Worm (Caenorhabditis elegans): ENCODE data around the gene Y102A5C.40.
"Not testable (repeated sequence)": the region's sequence is repeated elsewhere in the genome, so short reads cannot be mapped to it uniquely, and the experiment has no call there.

Gene Y102A5C.40

ce11 chrV:16949609-16950008 is 37.3 kb downstream of the Y102A5C.40 start, which contains the start of gene fbxa-111:
Gene fbxa-111, minus strand, starts transcription at chrV:16949709.
- TF ChIP-seq hrde-1 (tag; optimal IDR thresholded peaks at IDR 0.05; ENCODE audit: borderline replicate concordance); mes-4 (tag; optimal IDR thresholded peaks at IDR 0.05); ekl-4 (GFP tag; IDR thresholded peaks at IDR 0.05): not testable (repeated sequence)

ce11 chrV:16948011-16948410 is 38.9 kb downstream of the Y102A5C.40 start, which contains the start of gene fbxa-112:
Gene fbxa-112, minus strand, starts transcription at chrV:16948111.
- not testable (repeated sequence) for TF ChIP-seq let-607 (tag; optimal IDR thresholded peaks at IDR 0.05); gei-17 (GFP tag; optimal IDR thresholded peaks at IDR 0.05); F57A8.1 (GFP tag; optimal IDR thresholded peaks at IDR 0.05)

- TF ChIP-seq aptf-2 (GFP tag; conservative IDR thresholded peaks at IDR 0.05); ztf-25 (GFP tag; IDR thresholded peaks at IDR 0.05); F33H1.4 (GFP tag; IDR thresholded peaks at IDR 0.05): not testable (repeated sequence)
These were observed 48.2 kb downstream of the Y102A5C.40 start, which contains the start of gene fbxa-148 for ce11 chrV:16938731-16939130. Gene fbxa-148, plus strand, starts transcription at chrV:16939031.
